Fruit fly (Drosophila melanogaster): ENCODE measurements around the gene Nup358.

Nup358 gene

dm6 chr3R:25287128-25287527 is 38.0 kb downstream of the Nup358 start, which contains the start of gene CG13658:
CG13658 (plus strand) TSS chr3R:25287474.
- no peak for TF ChIP-seq EcR (GFP tag; optimal IDR thresholded peaks at IDR 0.05)
- TF ChIP-seq usp (GFP tag; optimal IDR thresholded peaks at IDR 0.05) = no peak
- no peak for TF ChIP-seq Dll (optimal IDR thresholded peaks at IDR 0.05)
- no peak for TF ChIP-seq CG8478 (optimal IDR thresholded peaks at IDR 0.05)
- no peak for TF ChIP-seq psq (optimal IDR thresholded peaks at IDR 0.05)
- no peak for TF ChIP-seq pan (optimal IDR thresholded peaks at IDR 0.05)

- TF ChIP-seq psq (optimal IDR thresholded peaks at IDR 0.05) (no peak), EcR (GFP tag; optimal IDR thresholded peaks at IDR 0.05) (no peak), pan (optimal IDR thresholded peaks at IDR 0.05) (no peak), Dll (optimal IDR thresholded peaks at IDR 0.05) (no peak), CG8478 (optimal IDR thresholded peaks at IDR 0.05) (no peak), usp (GFP tag; optimal IDR thresholded peaks at IDR 0.05) (no peak)
These were observed 40.4 kb downstream of the Nup358 start, which contains the start of gene CG11893 for dm6 chr3R:25289589-25289988. CG11893 (plus strand) TSS chr3R:25289889.

dm6 chr3R:25292864-25293284 is 43.7 kb downstream of the Nup358 start, which contains the start of gene CG31098:
CG31098 (minus strand) TSS chr3R:25292977.
- TF ChIP-seq usp (GFP tag; optimal IDR thresholded peaks at IDR 0.05) = no peak

- no peak for TF ChIP-seq psq (optimal IDR thresholded peaks at IDR 0.05)
- TF ChIP-seq Dll (optimal IDR thresholded peaks at IDR 0.05) = no peak
- TF ChIP-seq EcR (GFP tag; optimal IDR thresholded peaks at IDR 0.05) = no peak
- no peak for TF ChIP-seq pan (optimal IDR thresholded peaks at IDR 0.05)
- no peak for TF ChIP-seq usp (GFP tag; optimal IDR thresholded peaks at IDR 0.05)
- no peak for TF ChIP-seq CG8478 (optimal IDR thresholded peaks at IDR 0.05)
These were observed 46.3 kb downstream of the Nup358 start, which contains the start of gene CG31102 for dm6 chr3R:25295320-25296020. CG31102 (minus strand) TSS chr3R:25295594.

dm6 chr3R:25297678-25298077 is 48.5 kb downstream of the Nup358 start, which contains the start of gene CG31097:
CG31097 (minus strand) TSS chr3R:25297778.
- TF ChIP-seq Dll (optimal IDR thresholded peaks at IDR 0.05) = no peak
- TF ChIP-seq EcR (GFP tag; optimal IDR thresholded peaks at IDR 0.05) = no peak
- TF ChIP-seq pan (optimal IDR thresholded peaks at IDR 0.05) = no peak
- no peak for TF ChIP-seq psq (optimal IDR thresholded peaks at IDR 0.05)
- TF ChIP-seq usp (GFP tag; optimal IDR thresholded peaks at IDR 0.05) = no peak
- TF ChIP-seq CG8478 (optimal IDR thresholded peaks at IDR 0.05) = no peak

dm6 chr3R:25299507-25299964 is 50.4 kb downstream of the Nup358 start, which contains the start of gene CG31288:
CG31288 (minus strand) TSS chr3R:25299557.
- TF ChIP-seq pan (optimal IDR thresholded peaks at IDR 0.05) = no peak
- no peak for TF ChIP-seq Dll (optimal IDR thresholded peaks at IDR 0.05)
- TF ChIP-seq EcR (GFP tag; optimal IDR thresholded peaks at IDR 0.05) = no peak
- TF ChIP-seq CG8478 (optimal IDR thresholded peaks at IDR 0.05) = no peak
- TF ChIP-seq usp (GFP tag; optimal IDR thresholded peaks at IDR 0.05) = no peak
- no peak for TF ChIP-seq psq (optimal IDR thresholded peaks at IDR 0.05)

- TF ChIP-seq pan (optimal IDR thresholded peaks at IDR 0.05) = no peak
- no peak for TF ChIP-seq usp (GFP tag; optimal IDR thresholded peaks at IDR 0.05)
- no peak for TF ChIP-seq Dll (optimal IDR thresholded peaks at IDR 0.05)
- no peak for TF ChIP-seq psq (optimal IDR thresholded peaks at IDR 0.05)
- no peak for TF ChIP-seq CG8478 (optimal IDR thresholded peaks at IDR 0.05)
- TF ChIP-seq EcR (GFP tag; optimal IDR thresholded peaks at IDR 0.05) = no peak
These were observed 51.4 kb downstream of the Nup358 start, which contains the start of gene CG13659 for dm6 chr3R:25300575-25300974. CG13659 (plus strand) TSS chr3R:25300891.

dm6 chr3R:25302239-25302638 is 53.1 kb downstream of the Nup358 start, which contains the start of gene CG31370:
CG31370 (plus strand) TSS chr3R:25302464.
- no peak for TF ChIP-seq psq (optimal IDR thresholded peaks at IDR 0.05)
- no peak for TF ChIP-seq EcR (GFP tag; optimal IDR thresholded peaks at IDR 0.05)
- no peak for TF ChIP-seq usp (GFP tag; optimal IDR thresholded peaks at IDR 0.05)
- TF ChIP-seq Dll (optimal IDR thresholded peaks at IDR 0.05) = no peak
- TF ChIP-seq pan (optimal IDR thresholded peaks at IDR 0.05) = no peak
- no peak for TF ChIP-seq CG8478 (optimal IDR thresholded peaks at IDR 0.05)

- TF ChIP-seq usp (GFP tag; optimal IDR thresholded peaks at IDR 0.05) (no peak), Dll (optimal IDR thresholded peaks at IDR 0.05) (no peak), pan (optimal IDR thresholded peaks at IDR 0.05) (no peak), EcR (GFP tag; optimal IDR thresholded peaks at IDR 0.05) (no peak), CG8478 (optimal IDR thresholded peaks at IDR 0.05) (no peak), psq (optimal IDR thresholded peaks at IDR 0.05) (no peak)
These were observed 54.8 kb downstream of the Nup358 start, which contains the start of gene CG31436 for dm6 chr3R:25303857-25304440. CG31436 (plus strand) TSS chr3R:25304137.

dm6 chr3R:25305822-25306544 is 56.8 kb downstream of the Nup358 start:
- no peak for TF ChIP-seq pan (optimal IDR thresholded peaks at IDR 0.05)
- no peak for TF ChIP-seq CG8478 (optimal IDR thresholded peaks at IDR 0.05)
- TF ChIP-seq psq (optimal IDR thresholded peaks at IDR 0.05) = no peak
- TF ChIP-seq Dll (optimal IDR thresholded peaks at IDR 0.05) = no peak
- no peak for TF ChIP-seq usp (GFP tag; optimal IDR thresholded peaks at IDR 0.05)
- TF ChIP-seq EcR (GFP tag; optimal IDR thresholded peaks at IDR 0.05) = no peak

dm6 chr3R:25308228-25308627 is 59.1 kb downstream of the Nup358 start, which contains the start of gene CG10550:
CG10550 (minus strand) TSS chr3R:25308391.
- no peak for TF ChIP-seq pan (optimal IDR thresholded peaks at IDR 0.05)
- no peak for TF ChIP-seq usp (GFP tag; optimal IDR thresholded peaks at IDR 0.05)
- no peak for TF ChIP-seq Dll (optimal IDR thresholded peaks at IDR 0.05)
- TF ChIP-seq EcR (GFP tag; optimal IDR thresholded peaks at IDR 0.05) = no peak
- no peak for TF ChIP-seq psq (optimal IDR thresholded peaks at IDR 0.05)

All from whole organism.